Fruit fly (Drosophila melanogaster) whole organism, wandering third instar larva: ENCODE data around the gene CG13311.

Experiments used
- Abd-B ChIP-seq: fragments of >200 bp; optimal IDR thresholded peaks from 2 replicates; lab custom pipeline; 2017; ENCODE audit warnings: missing biosample characterization, missing genetic modification characterization
- Dfd ChIP-seq: fragments of >200 bp; optimal IDR thresholded peaks from 2 replicates; lab custom pipeline; 2017; ENCODE audit warnings: missing biosample characterization, missing genetic modification characterization
- Hr78 ChIP-seq: fragments of >200 bp; optimal IDR thresholded peaks from 2 replicates; lab custom pipeline; 2017; ENCODE audit warnings: missing biosample characterization, missing genetic modification characterization
- Myc ChIP-seq: fragments of >200 bp; optimal IDR thresholded peaks from 2 replicates; lab custom pipeline; 2017
- br ChIP-seq: fragments of 200-800 bp; sonication (Bioruptor generic); optimal IDR thresholded peaks from 2 replicates; lab custom pipeline; 2016; ENCODE audit warnings: missing biosample characterization, missing genetic modification characterization
- ey ChIP-seq: fragments of 200-800 bp; sonication (Bioruptor generic); optimal IDR thresholded peaks from 2 replicates; lab custom pipeline; 2016; ENCODE audit warnings: missing biosample characterization, missing genetic modification characterization
- fru ChIP-seq: fragments of 200-800 bp; sonication (Bioruptor generic); optimal IDR thresholded peaks from 3 replicates; lab custom pipeline; 2016; ENCODE audit warnings: missing biosample characterization, mild to moderate bottlenecking, missing genetic modification characterization
- h ChIP-seq: fragments of 200-800 bp; sonication (Bioruptor generic); optimal IDR thresholded peaks from 3 replicates; lab custom pipeline; 2016; ENCODE audit warnings: missing biosample characterization, mild to moderate bottlenecking, missing genetic modification characterization
- lola ChIP-seq: fragments of >200 bp; optimal IDR thresholded peaks from 2 replicates; lab custom pipeline; 2017; ENCODE audit warnings: missing biosample characterization, missing genetic modification characterization
- pan ChIP-seq: fragments of >200 bp; optimal IDR thresholded peaks from 2 replicates; lab custom pipeline; 2017
- psq ChIP-seq: fragments of 200-800 bp; sonication (Bioruptor generic); optimal IDR thresholded peaks from 3 replicates; lab custom pipeline; 2017; ENCODE audit warnings: missing biosample characterization, mild to moderate bottlenecking, missing genetic modification characterization, moderate library complexity
- sv ChIP-seq: fragments of 200-800 bp; sonication (Bioruptor generic); optimal IDR thresholded peaks from 3 replicates; lab custom pipeline; 2016; ENCODE audit warnings: missing biosample characterization, missing genetic modification characterization
- usp ChIP-seq: fragments of >200 bp; optimal IDR thresholded peaks from 2 replicates; lab custom pipeline; 2017; ENCODE audit warnings: missing biosample characterization, missing genetic modification characterization

- TF ChIP-seq usp (GFP tag; lab: Kevin White, UChicago) (no peak), psq (GFP tag; lab: Kevin White, UChicago) (peak; percentile 13), Dfd (GFP tag; lab: Kevin White, UChicago) (no peak), sv (GFP tag; lab: Kevin White, UChicago) (peak; percentile 19), h (GFP tag; lab: Kevin White, UChicago) (peak; percentile 63), fru (GFP tag; lab: Kevin White, UChicago) (peak; percentile 65), Abd-B (GFP tag; lab: Kevin White, UChicago) (no peak), lola (GFP tag; lab: Kevin White, UChicago) (no peak), pan (lab: Kevin White, UChicago) (no peak), Myc (lab: Kevin White, UChicago) (no peak), Hr78 (GFP tag; lab: Kevin White, UChicago) (no peak), br (GFP tag; lab: Kevin White, UChicago) (peak; percentile 59), ey (GFP tag; lab: Kevin White, UChicago) (peak; percentile 64)
Observed at dm6 chr3L:8767876-8768275, 34.1 kb downstream of the CG13311 start.
